Fruit fly (Drosophila melanogaster): ENCODE measurements around the gene Hsc70-4.

DNA sequence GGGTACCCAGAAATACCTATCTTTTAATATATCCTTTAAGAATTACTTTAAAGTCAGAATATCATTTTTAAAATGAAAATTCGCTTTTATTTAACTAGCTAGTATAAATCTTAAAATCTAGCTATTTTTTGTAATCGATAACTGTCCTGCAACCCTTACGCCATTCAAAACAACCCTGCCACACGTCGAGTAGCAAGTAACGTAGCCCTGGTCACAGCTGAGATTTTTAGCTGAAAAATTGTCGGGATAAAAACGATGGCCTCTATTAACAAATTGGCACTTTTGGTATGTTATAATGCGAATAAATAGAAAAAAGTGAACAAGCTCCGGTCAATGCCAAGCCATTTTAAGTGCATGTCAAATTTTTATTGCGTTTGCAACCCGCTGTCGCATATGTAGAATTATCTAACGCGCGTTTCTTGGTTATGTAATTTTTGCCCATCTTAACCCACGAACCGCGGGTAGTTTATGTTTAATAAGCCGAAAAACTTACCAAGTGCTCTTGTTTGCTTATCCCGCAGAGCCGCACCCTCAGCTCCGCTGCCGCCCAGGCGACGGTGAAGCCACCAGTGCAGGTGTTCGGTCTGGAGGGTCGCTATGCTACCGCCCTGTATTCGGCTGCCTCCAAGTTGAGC, 23.0 kb downstream of the Hsc70-4 start, which contains the start of gene ATPsynO:
- TF ChIP-seq psq (GFP tag; optimal IDR thresholded peaks at IDR 0.05) (no peak), h (GFP tag; optimal IDR thresholded peaks at IDR 0.05) (no peak), lola (GFP tag; optimal IDR thresholded peaks at IDR 0.05) (no peak), dmrt93B (GFP tag; optimal IDR thresholded peaks at IDR 0.05) (no peak), HLH106 (tag; optimal IDR thresholded peaks at IDR 0.05) (peak; percentile 27), rgr (GFP tag; optimal IDR thresholded peaks at IDR 0.05) (no peak), Hr78 (GFP tag; optimal IDR thresholded peaks at IDR 0.05) (no peak), sage (GFP tag; optimal IDR thresholded peaks at IDR 0.05) (no peak), CrebA (GFP tag; optimal IDR thresholded peaks at IDR 0.05; ENCODE audit: borderline replicate concordance) (no peak), CG9705 (GFP tag; optimal IDR thresholded peaks at IDR 0.05) (no peak), Abd-B (GFP tag; optimal IDR thresholded peaks at IDR 0.05) (no peak), Dfd (GFP tag; optimal IDR thresholded peaks at IDR 0.05) (no peak)
